Worm (Caenorhabditis elegans) whole organism, young adult: ENCODE measurements around the gene mrp-5.
A peak's percentile ranks its signal among the peaks of the same experiment; 100 is the strongest.

ENCODE experiments used
- B0035.1 ChIP-seq: sonication (generic microtip); optimal IDR thresholded peaks from 2 replicates; lab custom pipeline; 2016; ENCODE audit warnings: missing genetic modification characterization, mild to moderate bottlenecking, missing compliant biosample characterization, missing genotype, missing genetic modification reagents
- B0336.3 ChIP-seq: fragments of 200-800 bp; sonication (Bioruptor generic); IDR thresholded peaks from 2 replicates; pipeline ENCODE4 v1.3.6; 2022; ENCODE audit warnings: missing genetic modification characterization, missing compliant biosample characterization
- C06A6.2 ChIP-seq: fragments of 200-800 bp; sonication (Bioruptor generic); conservative IDR thresholded peaks from 2 replicates; pipeline ENCODE4 v1.3.6; 2022; ENCODE audit warnings: missing genetic modification characterization, missing compliant biosample characterization
- D2030.7 ChIP-seq: fragments of 200-800 bp; sonication (Bioruptor generic); IDR thresholded peaks from 2 replicates; pipeline ENCODE4 v1.3.6; 2022; ENCODE audit warnings: missing genetic modification reagents, missing genetic modification characterization, missing compliant biosample characterization
- F22D6.2 ChIP-seq: sonication (generic microtip); optimal IDR thresholded peaks from 2 replicates; lab custom pipeline; 2016; ENCODE audit warnings: mild to moderate bottlenecking, missing genetic modification characterization, missing compliant biosample characterization
- F23B12.7 ChIP-seq: sonication (generic microtip); optimal IDR thresholded peaks from 2 replicates; lab custom pipeline; 2017; ENCODE audit warnings: missing genetic modification characterization, mild to moderate bottlenecking, missing compliant biosample characterization, antibody characterized with exemption, moderate library complexity; ENCODE audit not compliant: insufficient read depth
- F33H1.4 ChIP-seq: fragments of 200-800 bp; sonication (Bioruptor generic); IDR thresholded peaks from 2 replicates; pipeline ENCODE4 v1.3.6; 2022; ENCODE audit warnings: missing genetic modification reagents, missing genetic modification characterization, missing compliant biosample characterization
- F37B4.10 ChIP-seq: fragments of 200-800 bp; sonication (Bioruptor generic); IDR thresholded peaks from 2 replicates; pipeline ENCODE4 v1.3.6; 2022; ENCODE audit warnings: missing genetic modification characterization, missing compliant biosample characterization
- F39B2.1 ChIP-seq: fragments of 200-800 bp; sonication (Bioruptor generic); IDR thresholded peaks from 2 replicates; pipeline ENCODE4 v1.3.6; 2022; ENCODE audit warnings: missing genetic modification reagents, missing genetic modification characterization, missing compliant biosample characterization
- F57C9.4 ChIP-seq: sonication (generic microtip); optimal IDR thresholded peaks from 2 replicates; lab custom pipeline; 2017; ENCODE audit warnings: mild to moderate bottlenecking, missing genetic modification characterization, missing compliant biosample characterization
- K11D2.4 ChIP-seq: fragments of 200-800 bp; sonication (Bioruptor generic); IDR thresholded peaks from 2 replicates; pipeline ENCODE4 v1.3.6; 2022; ENCODE audit warnings: missing genetic modification reagents, missing genetic modification characterization, missing compliant biosample characterization
- ZK185.1 ChIP-seq: sonication (generic microtip); optimal IDR thresholded peaks from 2 replicates; lab custom pipeline; 2016; ENCODE audit warnings: mild to moderate bottlenecking, missing genetic modification characterization, missing compliant biosample characterization; ENCODE audit not compliant: poor library complexity, severe bottlenecking
- athp-1 ChIP-seq: sonication (generic microtip); optimal IDR thresholded peaks from 2 replicates; lab custom pipeline; 2017; ENCODE audit warnings: mild to moderate bottlenecking, missing genetic modification characterization, missing compliant biosample characterization
- attf-5 ChIP-seq: fragments of 200-800 bp; sonication (Bioruptor generic); optimal IDR thresholded peaks from 2 replicates; lab custom pipeline; 2018; ENCODE audit warnings: mild to moderate bottlenecking, missing genetic modification characterization, missing compliant biosample characterization
- ceh-27 ChIP-seq: fragments of 200-800 bp; sonication (Bioruptor generic); optimal IDR thresholded peaks from 2 replicates; lab custom pipeline; 2018; ENCODE audit warnings: mild to moderate bottlenecking, missing genetic modification characterization, moderate library complexity, missing compliant biosample characterization
- ceh-58 ChIP-seq: fragments of 200-800 bp; sonication (Bioruptor generic); IDR thresholded peaks from 2 replicates; pipeline ENCODE4 v1.3.6; 2022; ENCODE audit warnings: missing genetic modification characterization, missing compliant biosample characterization
- dox-1 ChIP-seq: fragments of 200-800 bp; sonication (Bioruptor generic); IDR thresholded peaks from 2 replicates; pipeline ENCODE4 v1.3.6; 2022; ENCODE audit warnings: missing genetic modification reagents, missing genetic modification characterization, missing compliant biosample characterization
- egl-18 ChIP-seq: fragments of 200-800 bp; sonication (Bioruptor generic); IDR thresholded peaks from 2 replicates; pipeline ENCODE4 v1.3.6; 2022; ENCODE audit warnings: missing genetic modification reagents, missing genetic modification characterization, missing compliant biosample characterization
- ets-4 ChIP-seq: fragments of 200-800 bp; sonication (Bioruptor generic); optimal IDR thresholded peaks from 2 replicates; lab custom pipeline; 2018; ENCODE audit warnings: mild to moderate bottlenecking, missing genetic modification characterization, missing compliant biosample characterization
- him-1 ChIP-seq: sonication (generic microtip); optimal IDR thresholded peaks from 2 replicates; lab custom pipeline; 2016; ENCODE audit warnings: missing genotype, missing genetic modification reagents, missing genetic modification characterization, missing compliant biosample characterization
- hrde-1 ChIP-seq: sonication (generic microtip); optimal IDR thresholded peaks from 2 replicates; lab custom pipeline; 2016; ENCODE audit warnings: missing genetic modification characterization, mild to moderate bottlenecking, missing compliant biosample characterization, moderate library complexity, missing genotype, missing genetic modification reagents, borderline replicate concordance
- hsf-1 ChIP-seq: fragments of 200-800 bp; sonication (Bioruptor generic); IDR thresholded peaks from 2 replicates; pipeline ENCODE4 v1.3.6; 2022; ENCODE audit warnings: missing genetic modification reagents, missing genetic modification characterization, missing compliant biosample characterization
- let-607 ChIP-seq, 2 experiments: fragments of 200-800 bp in 1 of 2; sonication (Bioruptor generic) in 1 of 2; sonication (generic microtip) in 1 of 2; optimal IDR thresholded peaks; 2 replicates each; lab custom pipeline; 2016 to 2018; ENCODE audit warnings: mild to moderate bottlenecking in 2 of 2, missing compliant biosample characterization in 2 of 2, missing genetic modification characterization in 2 of 2, moderate library complexity in 2 of 2, missing genotype in 1 of 2
- lir-1 ChIP-seq: fragments of 200-800 bp; sonication (Bioruptor generic); conservative IDR thresholded peaks from 2 replicates; pipeline ENCODE4 v1.3.6; 2022; ENCODE audit warnings: missing genetic modification reagents, missing genetic modification characterization, missing compliant biosample characterization
- madf-10 ChIP-seq: sonication (generic microtip); optimal IDR thresholded peaks from 2 replicates; lab custom pipeline; 2016; ENCODE audit warnings: mild to moderate bottlenecking, missing genetic modification characterization, missing compliant biosample characterization
- madf-6 ChIP-seq: fragments of 200-800 bp; sonication (Bioruptor generic); IDR thresholded peaks from 2 replicates; pipeline ENCODE4 v1.3.6; 2022; ENCODE audit warnings: missing genetic modification reagents, missing genetic modification characterization, missing compliant biosample characterization
- mcd-1 ChIP-seq: fragments of 200-800 bp; sonication (Bioruptor generic); IDR thresholded peaks from 2 replicates; pipeline ENCODE4 v1.3.6; 2022; ENCODE audit warnings: missing genetic modification reagents, missing genetic modification characterization, missing compliant biosample characterization
- mxl-1 ChIP-seq: sonication (generic microtip); optimal IDR thresholded peaks from 2 replicates; lab custom pipeline; 2016; ENCODE audit warnings: missing genetic modification characterization, missing compliant biosample characterization
- nfya-2 ChIP-seq: fragments of 200-800 bp; sonication (Bioruptor generic); IDR thresholded peaks from 2 replicates; pipeline ENCODE4 v1.3.6; 2022; ENCODE audit warnings: missing genetic modification reagents, missing genetic modification characterization, missing compliant biosample characterization
- nhr-120 ChIP-seq: fragments of 200-800 bp; sonication (Bioruptor generic); IDR thresholded peaks from 2 replicates; pipeline ENCODE4 v1.3.6; 2022; ENCODE audit warnings: missing genetic modification characterization, missing compliant biosample characterization
- nhr-80 ChIP-seq: sonication (generic microtip); optimal IDR thresholded peaks from 2 replicates; lab custom pipeline; 2016; ENCODE audit warnings: missing genetic modification characterization, missing compliant biosample characterization
- nhr-90 ChIP-seq: sonication (generic microtip); optimal IDR thresholded peaks from 2 replicates; lab custom pipeline; 2016; ENCODE audit warnings: missing genotype, mild to moderate bottlenecking, missing genetic modification characterization, missing compliant biosample characterization
- pha-4 ChIP-seq: fragments of 150-350 bp; sonication (generic microtip); optimal IDR thresholded peaks from 2 replicates; lab custom pipeline; 2014; ENCODE audit warnings: missing biosample characterization, missing genetic modification reagents, missing genetic modification characterization
- snpc-1.1 ChIP-seq: sonication (generic microtip); optimal IDR thresholded peaks from 2 replicates; lab custom pipeline; 2017; ENCODE audit warnings: missing genetic modification characterization, mild to moderate bottlenecking, missing compliant biosample characterization, antibody characterized with exemption, moderate library complexity, missing genotype, missing genetic modification reagents; ENCODE audit not compliant: insufficient read depth
- snpc-4 ChIP-seq, 5 experiments: fragments of 150-350 bp in 1 of 5; sonication (generic microtip) in 4 of 5; optimal IDR thresholded peaks; 2 replicates each; lab custom pipeline; 2014 to 2018; ENCODE audit warnings: missing genetic modification characterization in 5 of 5, missing biosample characterization in 3 of 5, antibody characterized with exemption in 2 of 5, mild to moderate bottlenecking in 2 of 5, missing compliant biosample characterization in 2 of 5, missing genotype in 2 of 5, moderate library complexity in 2 of 5, missing genetic modification reagents in 1 of 5
- sptf-2 ChIP-seq: fragments of 200-800 bp; sonication (Bioruptor generic); optimal IDR thresholded peaks from 2 replicates; lab custom pipeline; 2018; ENCODE audit warnings: mild to moderate bottlenecking, missing genetic modification characterization, missing compliant biosample characterization
- tbx-9 ChIP-seq: sonication (generic microtip); optimal IDR thresholded peaks from 2 replicates; lab custom pipeline; 2016; ENCODE audit warnings: borderline replicate concordance, missing genetic modification characterization, inconsistent platforms, missing compliant biosample characterization
- zfh-2 ChIP-seq: fragments of 200-800 bp; sonication (Bioruptor generic); conservative IDR thresholded peaks from 2 replicates; pipeline ENCODE4 v1.3.6; 2022; ENCODE audit warnings: missing genetic modification reagents, missing genetic modification characterization, missing compliant biosample characterization
- ztf-18 ChIP-seq: sonication (generic microtip); optimal IDR thresholded peaks from 2 replicates; lab custom pipeline; 2016; ENCODE audit warnings: missing genotype, mild to moderate bottlenecking, missing genetic modification characterization, missing compliant biosample characterization
- ztf-3 ChIP-seq: fragments of 200-800 bp; sonication (Bioruptor generic); optimal IDR thresholded peaks from 2 replicates; lab custom pipeline; 2018; ENCODE audit warnings: mild to moderate bottlenecking, missing genetic modification characterization, missing compliant biosample characterization

Gene mrp-5

DNA sequence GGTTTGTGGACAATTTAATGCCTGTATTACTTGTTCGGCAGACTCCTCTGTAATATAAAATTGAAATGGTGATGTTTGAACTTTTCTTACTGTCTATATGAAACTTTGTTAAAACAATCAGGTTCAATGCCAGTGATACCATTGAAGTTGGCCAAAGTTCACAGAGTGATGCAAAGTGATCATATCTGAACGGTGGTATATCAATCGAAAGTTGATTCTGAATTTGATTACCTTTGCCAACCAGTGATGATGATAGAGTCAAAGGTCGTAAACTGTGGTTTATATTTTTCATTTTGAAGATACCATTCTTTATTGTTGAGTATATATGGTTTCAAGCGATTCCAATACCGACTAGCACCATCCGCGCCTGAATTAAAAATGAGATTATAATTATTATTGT is 42.7 kb downstream of the mrp-5 start:
- TF ChIP-seq B0035.1 (no peak), athp-1 (tag; lab: Kevin White, UChicago) (no peak), nhr-80 (tag; lab: Kevin White, UChicago) (no peak), F23B12.7 (tag; lab: Kevin White, UChicago) (no peak), D2030.7 (GFP tag; lab: Robert Waterston, UW) (no peak), mxl-1 (tag; lab: Kevin White, UChicago) (no peak), ZK185.1 (tag; lab: Kevin White, UChicago) (no peak), tbx-9 (tag; lab: Kevin White, UChicago) (no peak), egl-18 (no peak), F37B4.10 (GFP tag; lab: Robert Waterston, UW) (no peak), K11D2.4 (no peak), nhr-120 (GFP tag; lab: Robert Waterston, UW) (no peak), ceh-27 (GFP tag; lab: Kevin White, UChicago) (no peak)

DNA sequence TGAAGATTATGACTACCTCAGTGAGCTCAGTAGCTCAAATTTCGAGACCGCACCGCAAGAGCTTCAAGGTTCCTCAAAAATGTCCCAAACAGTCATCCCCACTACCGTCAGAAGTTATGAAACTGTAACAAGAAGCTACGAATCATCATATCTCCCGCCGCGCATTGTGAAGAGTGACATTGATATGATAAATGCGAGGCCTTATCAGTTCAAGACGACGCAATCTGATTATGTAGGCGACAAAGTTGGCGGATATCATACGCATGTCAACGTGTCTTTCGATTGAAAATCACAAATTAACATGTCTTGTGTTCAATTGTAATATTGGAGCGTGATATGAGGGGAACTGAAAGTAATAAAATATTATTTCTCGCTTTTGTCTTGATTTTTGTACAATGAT is 45.6 kb downstream of the mrp-5 start:
- TF ChIP-seq ets-4 (GFP tag; lab: Kevin White, UChicago) (no peak), B0336.3 (GFP tag; lab: Robert Waterston, UW) (no peak), F39B2.1 (no peak), nfya-2 (no peak), F57C9.4 (no peak), dox-1 (no peak), lir-1 (GFP tag; lab: Robert Waterston, UW) (no peak), ztf-18 (tag; lab: Kevin White, UChicago) (no peak), let-607 (tag; optimal IDR thresholded peaks at IDR 0.05; lab: Kevin White, UChicago) (no peak), ceh-58 (GFP tag; lab: Robert Waterston, UW) (no peak)

DNA sequence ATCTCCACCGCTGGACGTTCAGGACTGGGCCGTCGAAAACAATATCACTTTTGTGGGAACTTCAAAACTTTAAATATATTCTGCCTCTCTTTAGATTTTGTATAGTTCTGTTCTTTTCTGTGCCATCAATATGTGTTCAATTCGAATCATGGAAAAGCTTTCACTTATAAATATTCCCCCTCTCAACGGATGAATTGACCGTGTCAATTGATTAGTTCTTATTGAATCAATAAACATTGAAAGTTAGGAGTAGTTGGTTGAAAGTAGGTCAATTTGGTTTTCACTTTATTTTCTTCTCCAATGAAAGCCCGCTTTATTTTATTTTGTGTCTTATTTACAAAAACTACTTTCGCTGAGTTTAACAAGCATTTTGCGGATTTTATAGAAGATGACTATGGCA is 47.9 kb downstream of the mrp-5 start, which contains the start of gene lips-8:
Gene lips-8, plus strand, starts transcription at position 301 of the 400 bp plus-strand sequence.
- TF ChIP-seq zfh-2 (GFP tag; lab: Robert Waterston, UW): no peak

DNA sequence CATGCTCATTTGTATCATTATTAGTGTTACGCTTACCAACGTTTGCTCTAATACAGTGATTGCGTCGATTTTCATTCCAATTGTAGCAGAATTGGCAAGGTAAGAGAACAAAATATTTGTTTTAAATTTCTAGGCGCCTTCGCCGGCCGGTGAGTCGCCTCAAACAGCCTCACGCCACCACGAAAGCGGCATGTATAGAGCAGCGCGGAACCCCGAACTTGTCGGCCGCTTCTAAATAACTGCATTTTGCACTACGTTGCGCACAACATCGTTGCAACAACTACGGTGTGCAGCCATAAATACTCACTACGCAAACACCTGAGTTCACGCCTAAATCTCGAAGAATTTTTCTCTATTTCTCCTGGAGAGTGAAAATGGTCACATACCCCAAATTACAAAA is 48.9 kb downstream of the mrp-5 start:
- TF ChIP-seq mcd-1 (GFP tag; lab: Robert Waterston, UW): no peak
- peak; percentile 76 for TF ChIP-seq snpc-1.1 (tag; lab: Kevin White, UChicago)
- no peak for TF ChIP-seq madf-10 (tag; lab: Kevin White, UChicago)
- TF ChIP-seq snpc-4 (GFP tag; optimal IDR thresholded peaks at IDR 0.05; lab: Kevin White, UChicago): no peak
- TF ChIP-seq snpc-4 (tag; optimal IDR thresholded peaks at IDR 0.05; lab: Kevin White, UChicago): peak in 2 of 4 experiments; percentile 85 to 89
- TF ChIP-seq madf-6: no peak
- no peak for TF ChIP-seq attf-5 (GFP tag; lab: Kevin White, UChicago)
- TF ChIP-seq, all 124 proteins: peak for 2

DNA sequence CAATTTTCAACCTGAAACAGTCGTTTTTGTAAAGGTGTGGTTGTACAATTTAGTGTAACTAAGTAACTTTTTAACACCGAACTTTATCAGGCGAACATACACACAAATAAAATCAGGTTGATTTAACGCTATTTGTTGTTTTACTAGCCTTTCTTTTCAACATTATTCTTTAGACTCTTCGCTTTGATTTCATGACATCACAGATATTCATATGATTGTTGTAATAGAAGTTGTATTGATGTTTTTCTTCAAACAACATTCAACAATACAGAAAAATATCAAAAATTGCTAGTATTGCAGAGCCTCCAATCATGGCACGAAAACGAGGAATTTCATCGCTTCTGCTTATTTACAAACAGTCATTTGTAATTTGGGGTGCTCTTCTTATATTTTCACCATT is 51.3 kb downstream of the mrp-5 start, which contains the start of gene nac-1:
Gene nac-1, plus strand, starts transcription at position 301 of the 400 bp plus-strand sequence.
- TF ChIP-seq him-1 (tag; lab: Kevin White, UChicago) (no peak), F22D6.2 (no peak), zfh-2 (GFP tag; lab: Robert Waterston, UW) (no peak), pha-4 (tag; lab: Kevin White, UChicago) (no peak), nhr-90 (tag; lab: Kevin White, UChicago) (no peak), hsf-1 (GFP tag; lab: Robert Waterston, UW) (no peak), sptf-2 (GFP tag; lab: Kevin White, UChicago) (no peak), C06A6.2 (GFP tag; lab: Robert Waterston, UW) (no peak), hrde-1 (tag; lab: Kevin White, UChicago) (no peak), ztf-3 (GFP tag; lab: Kevin White, UChicago) (no peak), F33H1.4 (GFP tag; lab: Robert Waterston, UW) (no peak)
